Fruit fly (Drosophila melanogaster): ENCODE measurements around the gene mub.
A peak's percentile ranks its signal among the peaks of the same experiment; 100 is the strongest.

The mub gene

DNA sequence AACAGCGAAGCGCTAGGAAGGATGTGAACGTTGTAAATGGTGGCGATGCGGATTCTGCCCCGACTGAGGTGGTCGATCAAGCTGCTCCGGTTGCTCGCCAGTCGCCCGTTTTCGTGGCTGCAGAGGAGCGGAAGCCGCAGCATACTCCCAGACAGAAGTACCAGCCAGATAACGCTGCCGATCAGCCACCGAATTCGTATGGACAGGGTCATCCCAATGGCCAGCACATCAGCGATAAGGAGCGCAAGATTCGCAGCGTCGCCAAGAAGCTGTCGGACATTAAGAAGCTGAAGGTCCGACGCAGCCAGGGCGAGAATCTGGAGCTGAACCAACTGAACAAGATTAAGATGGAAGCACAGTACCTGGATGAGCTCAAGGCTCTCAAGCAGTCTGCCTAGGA lies 17.5 kb upstream of the mub start (continued):
- TF ChIP-seq CG13287 (GFP tag; IDR thresholded peaks at IDR 0.05; ENCODE audit: partially characterized antibody) (no peak), Trl (optimal IDR thresholded peaks at IDR 0.05) (no peak), Trl (GFP tag; optimal IDR thresholded peaks at IDR 0.05) (no peak)

DNA sequence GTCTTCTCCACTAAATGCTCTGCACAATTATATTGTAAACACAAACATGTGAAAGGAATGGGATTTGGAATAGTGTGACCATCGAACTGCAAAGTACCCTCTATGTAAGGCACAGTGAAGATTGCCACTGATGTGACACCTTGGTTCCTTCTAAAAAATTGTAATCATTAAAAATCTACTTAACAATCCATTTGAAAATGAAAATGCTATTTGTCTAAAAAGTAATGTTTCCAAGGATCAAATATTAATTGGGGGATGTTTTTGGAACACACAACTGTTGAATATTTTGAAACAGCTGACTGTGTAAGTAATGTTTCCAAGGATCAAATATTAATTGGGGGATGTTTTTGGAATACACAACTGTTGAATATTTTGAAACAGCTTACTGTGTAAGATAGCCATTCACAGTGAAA lies 16.4 kb upstream of the mub start, which contains the start of gene CG32448:
CG32448 (minus strand) TSS at position 304 of the 413 bp plus-strand sequence.
- TF ChIP-seq kni (GFP tag; optimal IDR thresholded peaks at IDR 0.05) (no peak), CG32532 (GFP tag; IDR thresholded peaks at IDR 0.05) (peak; percentile 76), scrt (GFP tag; optimal IDR thresholded peaks at IDR 0.05) (peak; percentile 92), Ets97D (GFP tag; optimal IDR thresholded peaks at IDR 0.05) (peak; percentile 60), gro (GFP tag; optimal IDR thresholded peaks at IDR 0.05) (no peak), Eip74EF (GFP tag; optimal IDR thresholded peaks at IDR 0.05) (no peak), pan (optimal IDR thresholded peaks at IDR 0.05) (no peak), pan (GFP tag; optimal IDR thresholded peaks at IDR 0.05 in 1 of 2, IDR thresholded peaks at IDR 0.05 in 1 of 2) (peak in 1 of 2 experiments; percentile 83), Ada2b (GFP tag; IDR thresholded peaks at IDR 0.05) (peak; percentile 57), CG5953 (GFP tag; IDR thresholded peaks at IDR 0.05) (no peak), pzg (GFP tag; optimal IDR thresholded peaks at IDR 0.05) (peak; percentile 48), CG2120 (GFP tag; optimal IDR thresholded peaks at IDR 0.05) (peak; percentile 84), CG14860 (GFP tag; IDR thresholded peaks at IDR 0.05; ENCODE audit: partially characterized antibody) (no peak), al (GFP tag; IDR thresholded peaks at IDR 0.05) (peak; percentile 53), klu (GFP tag; IDR thresholded peaks at IDR 0.05) (no peak), CG8765 (GFP tag; IDR thresholded peaks at IDR 0.05) (0 out of 2 replicates have a peak, but pooled peaks have one; percentile 27), lov (optimal IDR thresholded peaks at IDR 0.05) (no peak), lov (GFP tag; IDR thresholded peaks at IDR 0.05) (0 out of 3 replicates have a peak, but pooled peaks have one; percentile 40), sc (optimal IDR thresholded peaks at IDR 0.05) (no peak), sc (GFP tag; optimal IDR thresholded peaks at IDR 0.05) (no peak), CG4424 (GFP tag; optimal IDR thresholded peaks at IDR 0.05) (peak; percentile 45), Oli (tag; optimal IDR thresholded peaks at IDR 0.05) (peak; percentile 34), CG9932 (GFP tag; IDR thresholded peaks at IDR 0.05) (peak; percentile 79), Nf-YC (tag; optimal IDR thresholded peaks at IDR 0.05) (peak; percentile 30), CG7839 (tag; optimal IDR thresholded peaks at IDR 0.05) (peak; percentile 62), maf-S (GFP tag; optimal IDR thresholded peaks at IDR 0.05) (peak; percentile 32), CG33213 (GFP tag; optimal IDR thresholded peaks at IDR 0.05) (peak; percentile 19), gsb (GFP tag; IDR thresholded peaks at IDR 0.05) (0 out of 2 replicates have a peak, but pooled peaks have one; percentile 17), otp (GFP tag; IDR thresholded peaks at IDR 0.05) (peak; percentile 58; the same call in 1 of the 3 replicates), CG9797 (GFP tag; optimal IDR thresholded peaks at IDR 0.05) (peak; percentile 68), Stat92E (GFP tag; optimal IDR thresholded peaks at IDR 0.05) (no peak), CG2889 (GFP tag; IDR thresholded peaks at IDR 0.05) (no peak), B-H1 (GFP tag; IDR thresholded peaks at IDR 0.05) (peak; percentile 60; the same call in 2 of the 3 replicates), CG7786 (GFP tag; optimal IDR thresholded peaks at IDR 0.05) (peak; percentile 66), TFAM (GFP tag; optimal IDR thresholded peaks at IDR 0.05) (no peak), fd96Cb (tag; optimal IDR thresholded peaks at IDR 0.05) (peak; percentile 48), chm (GFP tag; IDR thresholded peaks at IDR 0.05) (peak; percentile 63; the same call in 1 of the 2 replicates), Dek (tag; optimal IDR thresholded peaks at IDR 0.05) (peak; percentile 29), CG11456 (GFP tag; IDR thresholded peaks at IDR 0.05) (peak; percentile 78), nom (GFP tag; optimal IDR thresholded peaks at IDR 0.05) (peak; percentile 6), Mrtf (GFP tag; IDR thresholded peaks at IDR 0.05) (peak; percentile 63; the same call in 2 of the 3 replicates), Oaz (GFP tag; IDR thresholded peaks at IDR 0.05) (peak; percentile 30; the same call in 1 of the 2 replicates), CG8388 (GFP tag; optimal IDR thresholded peaks at IDR 0.05) (peak; percentile 81), CG13424 (tag; optimal IDR thresholded peaks at IDR 0.05) (peak; percentile 53), Mad (GFP tag; optimal IDR thresholded peaks at IDR 0.05) (no peak), D19B (GFP tag; optimal IDR thresholded peaks at IDR 0.05) (peak; percentile 28), mam (GFP tag; optimal IDR thresholded peaks at IDR 0.05) (peak; percentile 64)

All from whole organism, embryonic.